Worm (Caenorhabditis elegans): Measurements from ENCODE around the gene sre-47.

Gene sre-47

ce11 chrII:13977701-13978100 is 6.8 kb downstream of the sre-47 start:
- TF ChIP-seq madf-6 (GFP tag; IDR thresholded peaks at IDR 0.05) (no peak), Y95B8A.8 (GFP tag; IDR thresholded peaks at IDR 0.05) (no peak), ccch-3 (GFP tag; optimal IDR thresholded peaks at IDR 0.05) (no peak), bed-2 (GFP tag; IDR thresholded peaks at IDR 0.05) (no peak), akir-1 (GFP tag; optimal IDR thresholded peaks at IDR 0.05) (no peak), F22D6.2 (tag; optimal IDR thresholded peaks at IDR 0.05) (no peak), nfya-1 (tag; optimal IDR thresholded peaks at IDR 0.05; ENCODE audit: borderline replicate concordance, insufficient read depth) (no peak), snpc-1.3 (tag; optimal IDR thresholded peaks at IDR 0.05; ENCODE audit: insufficient read depth) (no peak), ztf-28 (GFP tag; IDR thresholded peaks at IDR 0.05) (no peak), hsf-1 (GFP tag; IDR thresholded peaks at IDR 0.05) (peak; percentile 93), zfh-2 (GFP tag; conservative IDR thresholded peaks at IDR 0.05) (no peak), madf-8 (GFP tag; conservative IDR thresholded peaks at IDR 0.05) (no peak), athp-1 (tag; optimal IDR thresholded peaks at IDR 0.05) (no peak), B0336.3 (GFP tag; IDR thresholded peaks at IDR 0.05) (no peak), rpc-1 (optimal IDR thresholded peaks at IDR 0.05) (peak; percentile 31), rpc-1 (tag; optimal IDR thresholded peaks at IDR 0.05) (no peak)

ce11 chrII:13976161-13976560 is 8.3 kb downstream of the sre-47 start, which contains the start of gene Y39G8B.2:
Gene Y39G8B.2 (minus strand): TSS chrII:13976221.
- TF ChIP-seq Y56A3A.18 (GFP tag; IDR thresholded peaks at IDR 0.05): no peak
- TF ChIP-seq attf-5 (GFP tag; optimal IDR thresholded peaks at IDR 0.05): peak; percentile 95
- no peak for TF ChIP-seq tbx-9 (tag; optimal IDR thresholded peaks at IDR 0.05; ENCODE audit: borderline replicate concordance)
- no peak for TF ChIP-seq snpc-3.4 (tag; optimal IDR thresholded peaks at IDR 0.05)
- no peak for TF ChIP-seq mxl-1 (tag; optimal IDR thresholded peaks at IDR 0.05)
- TF ChIP-seq ztf-18 (tag; optimal IDR thresholded peaks at IDR 0.05): no peak
- no peak for TF ChIP-seq unc-130 (GFP tag; optimal IDR thresholded peaks at IDR 0.05)
- TF ChIP-seq nhr-120 (GFP tag; IDR thresholded peaks at IDR 0.05): no peak
- no peak for TF ChIP-seq egl-18 (GFP tag; IDR thresholded peaks at IDR 0.05)
- no peak for TF ChIP-seq hrde-1 (tag; optimal IDR thresholded peaks at IDR 0.05; ENCODE audit: borderline replicate concordance)
- no peak for TF ChIP-seq F10E7.11 (tag; optimal IDR thresholded peaks at IDR 0.05)
- TF ChIP-seq Y67H2A.10 (GFP tag; conservative IDR thresholded peaks at IDR 0.05): no peak
- TF ChIP-seq B0035.1 (tag; optimal IDR thresholded peaks at IDR 0.05): no peak
- TF ChIP-seq bed-1 (GFP tag; IDR thresholded peaks at IDR 0.05): no peak
- peak; percentile 69 for TF ChIP-seq nfyb-1 (GFP tag; IDR thresholded peaks at IDR 0.05)
- peak in 1 of 2 experiments; percentile 1 for TF ChIP-seq let-607 (tag; optimal IDR thresholded peaks at IDR 0.05)
- TF ChIP-seq lsl-1 (GFP tag; optimal IDR thresholded peaks at IDR 0.05): no peak
- no peak; the same call in 1 of the 2 replicates for TF ChIP-seq dox-1 (GFP tag; IDR thresholded peaks at IDR 0.05)
- TF ChIP-seq madf-6 (GFP tag; IDR thresholded peaks at IDR 0.05): no peak
- TF ChIP-seq nhr-90 (tag; optimal IDR thresholded peaks at IDR 0.05): no peak
- peak; percentile 47; the same call in 1 of the 2 replicates for TF ChIP-seq rcor-1 (GFP tag; IDR thresholded peaks at IDR 0.05)
- no peak for TF ChIP-seq ztf-22 (GFP tag; optimal IDR thresholded peaks at IDR 0.05)
- TF ChIP-seq ceh-100 (GFP tag; IDR thresholded peaks at IDR 0.05): peak; percentile 63
- TF ChIP-seq tlf-1 (GFP tag; optimal IDR thresholded peaks at IDR 0.05): no peak
- TF ChIP-seq lsy-27 (tag; optimal IDR thresholded peaks at IDR 0.05; ENCODE audit: borderline replicate concordance, insufficient read depth): no peak
- peak; percentile 50; the same call in 1 of the 2 replicates for TF ChIP-seq B0336.3 (GFP tag; IDR thresholded peaks at IDR 0.05)
- TF ChIP-seq F37B4.10 (GFP tag; IDR thresholded peaks at IDR 0.05): no peak
- TF ChIP-seq Y95B8A.8 (GFP tag; IDR thresholded peaks at IDR 0.05): no peak
- no peak for TF ChIP-seq ccch-3 (GFP tag; optimal IDR thresholded peaks at IDR 0.05)
- TF ChIP-seq ztf-26 (tag; optimal IDR thresholded peaks at IDR 0.05): no peak
- peak; percentile 65 for TF ChIP-seq K12H6.12 (tag; optimal IDR thresholded peaks at IDR 0.05)
- no peak for TF ChIP-seq hmg-20 (GFP tag; IDR thresholded peaks at IDR 0.05)
- TF ChIP-seq repo-1 (tag; optimal IDR thresholded peaks at IDR 0.05): no peak
- TF ChIP-seq madf-8 (GFP tag; conservative IDR thresholded peaks at IDR 0.05): no peak
- no peak for TF ChIP-seq cebp-1 (GFP tag; IDR thresholded peaks at IDR 0.05)
- no peak for TF ChIP-seq cebp-1 (tag; optimal IDR thresholded peaks at IDR 0.05)
- no peak for TF ChIP-seq ceh-58 (GFP tag; IDR thresholded peaks at IDR 0.05)
